Fruit fly (Drosophila melanogaster) whole organism, embryonic: ENCODE measurements around the gene CG7379.
A peak's percentile ranks its signal among the peaks of the same experiment; 100 is the strongest.

ENCODE experiments used
- Bgb ChIP-seq: fragments of 200-800 bp; sonication (Bioruptor generic); IDR thresholded peaks from 2 replicates; pipeline ENCODE4 v1.3.6; 2022; ENCODE audit warnings: missing biosample characterization, missing genetic modification characterization; ENCODE audit not compliant: partially characterized antibody
- CG10654 ChIP-seq: fragments of 200-800 bp; sonication (Bioruptor generic); optimal IDR thresholded peaks from 2 replicates; lab custom pipeline; 2016; ENCODE audit warnings: missing biosample characterization, missing genetic modification characterization
- CG10959 ChIP-seq: fragments of 200-800 bp; sonication (Bioruptor generic); IDR thresholded peaks from 2 replicates; pipeline ENCODE4 v1.3.6; 2022; ENCODE audit warnings: missing biosample characterization, missing genetic modification characterization
- CG10979 ChIP-seq: fragments of 200-800 bp; sonication (Bioruptor generic); optimal IDR thresholded peaks from 2 replicates; lab custom pipeline; 2018; ENCODE audit warnings: missing biosample characterization, mild to moderate bottlenecking, missing genetic modification characterization, moderate library complexity
- CG11093 ChIP-seq: fragments of 200-800 bp; sonication (Bioruptor generic); IDR thresholded peaks from 3 replicates; pipeline ENCODE4 v1.3.6; 2022; ENCODE audit warnings: missing biosample characterization, missing genetic modification characterization
- CG11504 ChIP-seq: fragments of 200-800 bp; sonication (Bioruptor generic); optimal IDR thresholded peaks from 3 replicates; lab custom pipeline; 2019; ENCODE audit warnings: missing biosample characterization, mild to moderate bottlenecking, missing genetic modification characterization, moderate library complexity
- CG11723 ChIP-seq: fragments of 200-800 bp; sonication (Bioruptor generic); optimal IDR thresholded peaks from 2 replicates; lab custom pipeline; 2017; ENCODE audit warnings: missing biosample characterization, mild to moderate bottlenecking, missing genetic modification characterization
- CG12071 ChIP-seq: fragments of 200-800 bp; sonication (Bioruptor generic); optimal IDR thresholded peaks from 3 replicates; lab custom pipeline; 2018; ENCODE audit warnings: missing biosample characterization, mild to moderate bottlenecking, missing genetic modification characterization
- CG12236 ChIP-seq: fragments of 200-800 bp; sonication (Bioruptor generic); optimal IDR thresholded peaks from 2 replicates; lab custom pipeline; 2016; ENCODE audit warnings: missing biosample characterization, missing genetic modification characterization
- CG1233 ChIP-seq: fragments of 200-800 bp; sonication (Bioruptor generic); optimal IDR thresholded peaks from 4 replicates; lab custom pipeline; 2018; ENCODE audit warnings: missing biosample characterization, mild to moderate bottlenecking, missing genetic modification characterization
- CG12744 ChIP-seq: fragments of 200-800 bp; sonication (Bioruptor generic); optimal IDR thresholded peaks from 2 replicates; lab custom pipeline; 2016; ENCODE audit warnings: missing biosample characterization, missing genetic modification characterization
- CG1529 ChIP-seq: fragments of 200-800 bp; sonication (Bioruptor generic); optimal IDR thresholded peaks from 3 replicates; lab custom pipeline; 2018; ENCODE audit warnings: missing biosample characterization, missing genetic modification characterization
- CG15514 ChIP-seq: fragments of 200-800 bp; sonication (Bioruptor generic); optimal IDR thresholded peaks from 3 replicates; lab custom pipeline; 2017; ENCODE audit warnings: missing biosample characterization, missing genetic modification characterization, mild to moderate bottlenecking, moderate library complexity, missing genetic modification reagents
- CG1647 ChIP-seq: fragments of 200-800 bp; sonication (Bioruptor generic); optimal IDR thresholded peaks from 3 replicates; lab custom pipeline; 2016; ENCODE audit warnings: missing biosample characterization, missing genetic modification characterization
- CG17359 ChIP-seq: fragments of 200-800 bp; sonication (Bioruptor generic); optimal IDR thresholded peaks from 3 replicates; lab custom pipeline; 2018; ENCODE audit warnings: missing biosample characterization, mild to moderate bottlenecking, missing genetic modification characterization, moderate library complexity
- CG17361 ChIP-seq: fragments of 200-800 bp; sonication (Bioruptor generic); IDR thresholded peaks from 3 replicates; pipeline ENCODE4 v1.3.6; 2022; ENCODE audit warnings: missing biosample characterization, missing genetic modification characterization
- CG2202 ChIP-seq: fragments of 200-800 bp; sonication (Bioruptor generic); optimal IDR thresholded peaks from 2 replicates; lab custom pipeline; 2018; ENCODE audit warnings: missing biosample characterization, mild to moderate bottlenecking, missing genetic modification characterization
- CG2889 ChIP-seq: fragments of 200-800 bp; sonication (Bioruptor generic); IDR thresholded peaks from 3 replicates; pipeline ENCODE4 v1.3.6; 2022; ENCODE audit warnings: missing biosample characterization, missing genetic modification characterization
- CG3163 ChIP-seq: fragments of 200-800 bp; sonication (Bioruptor generic); optimal IDR thresholded peaks from 3 replicates; lab custom pipeline; 2016; ENCODE audit warnings: missing biosample characterization, missing genetic modification characterization
- CG4424 ChIP-seq: fragments of 200-800 bp; sonication (Bioruptor generic); optimal IDR thresholded peaks from 3 replicates; lab custom pipeline; 2016; ENCODE audit warnings: missing biosample characterization, missing genetic modification characterization
- CG4854 ChIP-seq: fragments of 200-800 bp; sonication (Bioruptor generic); optimal IDR thresholded peaks from 2 replicates; lab custom pipeline; 2016; ENCODE audit warnings: missing biosample characterization, missing genetic modification characterization, inconsistent platforms
- CG6683 ChIP-seq: fragments of 200-800 bp; sonication (Bioruptor generic); optimal IDR thresholded peaks from 2 replicates; lab custom pipeline; 2017; ENCODE audit warnings: missing biosample characterization, mild to moderate bottlenecking, missing genetic modification characterization, missing genetic modification reagents
- CG6854 ChIP-seq: fragments of 200-800 bp; sonication (Bioruptor generic); optimal IDR thresholded peaks from 3 replicates; lab custom pipeline; 2017; ENCODE audit warnings: missing biosample characterization, mild to moderate bottlenecking, missing genetic modification characterization
- CG9727 ChIP-seq: fragments of 200-800 bp; sonication (Bioruptor generic); optimal IDR thresholded peaks from 3 replicates; lab custom pipeline; 2017; ENCODE audit warnings: missing biosample characterization, mild to moderate bottlenecking, missing genetic modification characterization
- CrebB ChIP-seq: fragments of 200-800 bp; sonication (Bioruptor generic); optimal IDR thresholded peaks from 3 replicates; lab custom pipeline; 2018; ENCODE audit warnings: missing biosample characterization, mild to moderate bottlenecking, missing genetic modification characterization
- D19B ChIP-seq: fragments of 200-800 bp; sonication (Bioruptor generic); optimal IDR thresholded peaks from 2 replicates; lab custom pipeline; 2017; ENCODE audit warnings: missing biosample characterization, mild to moderate bottlenecking, missing genetic modification characterization
- Dad ChIP-seq: fragments of 200-800 bp; sonication (Bioruptor generic); optimal IDR thresholded peaks from 3 replicates; lab custom pipeline; 2016; ENCODE audit warnings: missing biosample characterization, missing genetic modification characterization
- Dp ChIP-seq: fragments of 200-800 bp; sonication (Bioruptor generic); optimal IDR thresholded peaks from 2 replicates; lab custom pipeline; 2018; ENCODE audit warnings: missing biosample characterization, mild to moderate bottlenecking, missing genetic modification characterization, moderate library complexity
- HLH4C ChIP-seq: fragments of 200-800 bp; sonication (Bioruptor generic); IDR thresholded peaks from 3 replicates; pipeline ENCODE4 v1.3.6; 2022; ENCODE audit warnings: missing biosample characterization, missing genetic modification characterization; ENCODE audit not compliant: partially characterized antibody
- Hmr ChIP-seq: fragments of 200-800 bp; sonication (Bioruptor generic); optimal IDR thresholded peaks from 3 replicates; lab custom pipeline; 2017; ENCODE audit warnings: mild to moderate bottlenecking, missing biosample characterization, missing genetic modification reagents, missing genetic modification characterization
- Hr51 ChIP-seq, 2 experiments: fragments of 200-800 bp; sonication (Bioruptor generic); optimal IDR thresholded peaks; 2 replicates in 1 of 2; 3 replicates in 1 of 2; lab custom pipeline; 2016 to 2018; ENCODE audit warnings: missing biosample characterization in 2 of 2, missing genetic modification characterization in 2 of 2, mild to moderate bottlenecking in 1 of 2, moderate library complexity in 1 of 2
- NfI ChIP-seq: fragments of 200-800 bp; sonication (Bioruptor generic); optimal IDR thresholded peaks from 3 replicates; lab custom pipeline; 2018; ENCODE audit warnings: missing biosample characterization, mild to moderate bottlenecking, missing genetic modification characterization, moderate library complexity
- Oli ChIP-seq: fragments of 200-800 bp; sonication (Bioruptor generic); optimal IDR thresholded peaks from 2 replicates; lab custom pipeline; 2018; ENCODE audit warnings: missing biosample characterization, mild to moderate bottlenecking, missing genetic modification characterization, moderate library complexity
- Ravus ChIP-seq: fragments of 200-800 bp; sonication (Bioruptor generic); IDR thresholded peaks from 2 replicates; pipeline ENCODE4 v1.3.6; 2022; ENCODE audit warnings: missing biosample characterization, missing genetic modification characterization
- Ssrp ChIP-seq: fragments of 200-800 bp; sonication (Bioruptor generic); optimal IDR thresholded peaks from 2 replicates; lab custom pipeline; 2018; ENCODE audit warnings: missing biosample characterization, mild to moderate bottlenecking, missing genetic modification characterization, moderate library complexity
- bcd ChIP-seq: fragments of 200-800 bp; sonication (Bioruptor generic); optimal IDR thresholded peaks from 2 replicates; lab custom pipeline; 2017; ENCODE audit warnings: missing biosample characterization, mild to moderate bottlenecking, missing genetic modification characterization
- caup ChIP-seq: fragments of 200-800 bp; sonication (Bioruptor generic); optimal IDR thresholded peaks from 3 replicates; lab custom pipeline; 2017; ENCODE audit warnings: missing biosample characterization, mild to moderate bottlenecking, missing genetic modification characterization, moderate library complexity; ENCODE audit not compliant: severe bottlenecking
- dysf ChIP-seq: fragments of 200-800 bp; sonication (Bioruptor generic); IDR thresholded peaks from 3 replicates; pipeline ENCODE4 v1.3.6; 2022; ENCODE audit warnings: missing biosample characterization, missing genetic modification characterization
- ems ChIP-seq: fragments of 200-800 bp; sonication (Bioruptor generic); optimal IDR thresholded peaks from 3 replicates; lab custom pipeline; 2016; ENCODE audit warnings: missing biosample characterization, missing genetic modification characterization
- jumu ChIP-seq: fragments of 200-800 bp; sonication (Bioruptor generic); optimal IDR thresholded peaks from 3 replicates; lab custom pipeline; 2016; ENCODE audit warnings: missing biosample characterization, missing genetic modification characterization
- klu ChIP-seq: fragments of 200-800 bp; sonication (Bioruptor generic); IDR thresholded peaks from 2 replicates; pipeline ENCODE4 v1.3.6; 2022; ENCODE audit warnings: missing biosample characterization, missing genetic modification characterization
- lola ChIP-seq, 3 experiments: fragments of >200 bp in 2 of 3; fragments of 200-800 bp in 1 of 3; sonication (Bioruptor generic) in 1 of 3; optimal IDR thresholded peaks; 2 replicates each; lab custom pipeline; 2017 to 2019; ENCODE audit warnings: missing biosample characterization in 3 of 3, missing genetic modification characterization in 3 of 3, mild to moderate bottlenecking in 1 of 3, moderate library complexity in 1 of 3
- luna ChIP-seq: fragments of 200-800 bp; sonication (Bioruptor generic); optimal IDR thresholded peaks from 2 replicates; lab custom pipeline; 2016; ENCODE audit warnings: missing biosample characterization, missing genetic modification characterization
- repo ChIP-seq: fragments of 200-800 bp; sonication (Bioruptor generic); optimal IDR thresholded peaks from 2 replicates; lab custom pipeline; 2016; ENCODE audit warnings: missing biosample characterization, missing genetic modification characterization
- seq ChIP-seq: fragments of 200-800 bp; sonication (Bioruptor generic); IDR thresholded peaks from 2 replicates; pipeline ENCODE4 v1.3.6; 2022; ENCODE audit warnings: missing biosample characterization, missing genetic modification characterization
- sima ChIP-seq: fragments of 200-800 bp; sonication (Bioruptor generic); optimal IDR thresholded peaks from 2 replicates; lab custom pipeline; 2016; ENCODE audit warnings: missing biosample characterization, missing genetic modification characterization
- sisA ChIP-seq: fragments of 200-800 bp; sonication (Bioruptor generic); IDR thresholded peaks from 2 replicates; pipeline ENCODE4 v1.3.6; 2022; ENCODE audit warnings: missing biosample characterization, missing genetic modification characterization
- slp2 ChIP-seq: fragments of 200-800 bp; sonication (Bioruptor generic); optimal IDR thresholded peaks from 2 replicates; lab custom pipeline; 2016; ENCODE audit warnings: missing biosample characterization, missing genetic modification characterization
- unc-4 ChIP-seq: fragments of 200-800 bp; sonication (Bioruptor generic); IDR thresholded peaks from 2 replicates; pipeline ENCODE4 v1.3.6; 2022; ENCODE audit warnings: missing biosample characterization, missing genetic modification characterization; ENCODE audit not compliant: partially characterized antibody
- wdn ChIP-seq: fragments of 200-800 bp; sonication (Bioruptor generic); IDR thresholded peaks from 2 replicates; pipeline ENCODE4 v1.3.6; 2022; ENCODE audit warnings: missing biosample characterization, missing genetic modification characterization

CG7379 gene

DNA sequence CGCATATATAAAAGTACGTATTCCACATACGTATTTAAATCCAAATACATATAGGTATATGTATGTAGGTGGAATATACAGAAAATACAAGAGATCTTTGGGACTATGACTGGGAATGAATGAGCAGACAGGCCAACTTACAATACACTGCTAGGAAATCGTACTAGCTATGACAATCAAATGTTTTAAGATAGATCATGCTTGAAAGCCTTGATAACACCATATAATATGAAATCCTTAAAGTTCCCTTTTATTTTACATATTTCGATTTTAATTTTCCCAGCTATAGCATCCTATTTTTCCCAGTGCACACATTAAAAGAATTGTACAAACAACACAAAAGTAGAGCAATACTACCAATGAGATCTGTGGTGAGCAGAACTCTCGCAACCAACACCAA, 16.7 kb downstream of the CG7379 start (continued):
- TF ChIP-seq D19B (GFP tag; lab: Kevin White, UChicago) (peak; percentile 31), slp2 (GFP tag; lab: Kevin White, UChicago) (peak; percentile 59), CG6683 (GFP tag; lab: Kevin White, UChicago) (peak; percentile 57), CG17361 (GFP tag; lab: Robert Waterston, UW) (peak; percentile 81), Bgb (GFP tag; lab: Robert Waterston, UW) (no peak), klu (GFP tag; lab: Robert Waterston, UW) (peak; percentile 76), CG12744 (GFP tag; lab: Kevin White, UChicago) (peak; percentile 42), seq (GFP tag; lab: Robert Waterston, UW) (peak; percentile 79), HLH4C (GFP tag; lab: Robert Waterston, UW) (no peak), CG15514 (GFP tag; lab: Kevin White, UChicago) (peak; percentile 36), luna (GFP tag; lab: Kevin White, UChicago) (no peak), repo (GFP tag; lab: Kevin White, UChicago) (peak; percentile 52), bcd (GFP tag; lab: Kevin White, UChicago) (peak; percentile 61), Dp (GFP tag; lab: Kevin White, UChicago) (no peak), wdn (GFP tag; lab: Robert Waterston, UW) (peak; percentile 78), CG6854 (GFP tag; lab: Kevin White, UChicago) (peak; percentile 36), CG12236 (peak; percentile 5), NfI (GFP tag; lab: Kevin White, UChicago) (peak; percentile 77), CG3163 (no peak), caup (GFP tag; lab: Kevin White, UChicago) (peak; percentile 55), CG10959 (GFP tag; lab: Robert Waterston, UW) (peak; percentile 56), dysf (GFP tag; lab: Robert Waterston, UW) (peak; percentile 93), CG11093 (GFP tag; lab: Robert Waterston, UW) (peak; percentile 42; the same call in 2 of the 3 replicates), Hmr (GFP tag; lab: Kevin White, UChicago) (peak; percentile 81), CG1647 (peak; percentile 40), unc-4 (no peak), CG1233 (peak; percentile 53), CG11504 (tag; lab: Kevin White, UChicago) (peak; percentile 78), ems (GFP tag; lab: Kevin White, UChicago) (peak; percentile 57), Hr51 (GFP tag; optimal IDR thresholded peaks at IDR 0.05; lab: Kevin White, UChicago) (peak; percentile 19 to 84), jumu (peak; percentile 72), Oli (tag; lab: Kevin White, UChicago) (peak; percentile 79), Ssrp (tag; lab: Kevin White, UChicago) (peak; percentile 68), CG9727 (GFP tag; lab: Kevin White, UChicago) (peak; percentile 50), CG12071 (GFP tag; lab: Kevin White, UChicago) (peak; percentile 61), CG1529 (peak; percentile 53), CG4424 (peak; percentile 75), Dad (GFP tag; lab: Kevin White, UChicago) (peak; percentile 66), Ravus (GFP tag; lab: Robert Waterston, UW) (peak; percentile 54), CG4854 (GFP tag; lab: Kevin White, UChicago) (no peak), CG10979 (tag; lab: Kevin White, UChicago) (peak; percentile 78), CG2202 (tag; lab: Kevin White, UChicago) (no peak), sima (peak; percentile 26), CG10654 (GFP tag; lab: Kevin White, UChicago) (peak; percentile 64), CG11723 (GFP tag; lab: Kevin White, UChicago) (peak; percentile 54), lola (GFP tag; optimal IDR thresholded peaks at IDR 0.05; lab: Kevin White, UChicago) (no peak), CG17359 (tag; lab: Kevin White, UChicago) (peak; percentile 81), CG2889 (GFP tag; lab: Robert Waterston, UW) (peak; percentile 68), CrebB (tag; lab: Kevin White, UChicago) (peak; percentile 43), sisA (peak; percentile 80)
